Worm (Caenorhabditis elegans) whole organism, young adult: ENCODE data around the gene akap-1.

ENCODE experiments used
- B0035.1 ChIP-seq: sonication (generic microtip); optimal IDR thresholded peaks from 2 replicates; lab custom pipeline; 2016; ENCODE audit warnings: missing genetic modification characterization, mild to moderate bottlenecking, missing compliant biosample characterization, missing genotype, missing genetic modification reagents
- C06A6.2 ChIP-seq: fragments of 200-800 bp; sonication (Bioruptor generic); conservative IDR thresholded peaks from 2 replicates; pipeline ENCODE4 v1.3.6; 2022; ENCODE audit warnings: missing genetic modification characterization, missing compliant biosample characterization
- F39B2.1 ChIP-seq: fragments of 200-800 bp; sonication (Bioruptor generic); IDR thresholded peaks from 2 replicates; pipeline ENCODE4 v1.3.6; 2022; ENCODE audit warnings: missing genetic modification reagents, missing genetic modification characterization, missing compliant biosample characterization
- F49E8.2 ChIP-seq: sonication (generic microtip); optimal IDR thresholded peaks from 3 replicates; lab custom pipeline; 2017; ENCODE audit warnings: missing genetic modification characterization, mild to moderate bottlenecking, missing compliant biosample characterization, antibody characterized with exemption, moderate library complexity; ENCODE audit not compliant: insufficient read depth
- T26A5.8 ChIP-seq: sonication (generic microtip); optimal IDR thresholded peaks from 2 replicates; lab custom pipeline; 2016; ENCODE audit warnings: missing genetic modification characterization, missing compliant biosample characterization
- aptf-2 ChIP-seq: fragments of 200-800 bp; sonication (Bioruptor generic); conservative IDR thresholded peaks from 2 replicates; pipeline ENCODE4 v1.3.6; 2022; ENCODE audit warnings: missing genetic modification reagents, missing genetic modification characterization, missing compliant biosample characterization
- attf-3 ChIP-seq: fragments of 200-800 bp; sonication (Bioruptor generic); conservative IDR thresholded peaks from 2 replicates; pipeline ENCODE4 v1.3.6; 2022; ENCODE audit warnings: missing genetic modification reagents, missing genetic modification characterization, missing compliant biosample characterization
- attf-5 ChIP-seq: fragments of 200-800 bp; sonication (Bioruptor generic); optimal IDR thresholded peaks from 2 replicates; lab custom pipeline; 2018; ENCODE audit warnings: mild to moderate bottlenecking, missing genetic modification characterization, missing compliant biosample characterization
- cebp-1 ChIP-seq, 2 experiments: fragments of 200-800 bp in 1 of 2; sonication (Bioruptor generic) in 1 of 2; sonication (generic microtip) in 1 of 2; IDR thresholded peaks in 1 of 2; optimal IDR thresholded peaks in 1 of 2; 2 replicates each; pipeline versions ENCODE4 v1.3.6 to Lab custom; 2017 to 2022; ENCODE audit warnings: missing compliant biosample characterization in 2 of 2, missing genetic modification characterization in 2 of 2, mild to moderate bottlenecking in 1 of 2, missing genetic modification reagents in 1 of 2, moderate library complexity in 1 of 2
- ceh-79 ChIP-seq: sonication (generic microtip); optimal IDR thresholded peaks from 2 replicates; lab custom pipeline; 2017; ENCODE audit warnings: mild to moderate bottlenecking, missing genetic modification characterization, missing compliant biosample characterization
- efl-1 ChIP-seq: fragments of 150-350 bp; optimal IDR thresholded peaks from 2 replicates; lab custom pipeline; 2014; ENCODE audit warnings: missing biosample characterization, missing genetic modification reagents, missing genetic modification characterization
- ekl-4 ChIP-seq: fragments of 200-800 bp; sonication (Bioruptor generic); IDR thresholded peaks from 2 replicates; pipeline ENCODE4 v1.3.6; 2022; ENCODE audit warnings: missing genetic modification reagents, missing genetic modification characterization, missing compliant biosample characterization
- ets-4 ChIP-seq: fragments of 200-800 bp; sonication (Bioruptor generic); optimal IDR thresholded peaks from 2 replicates; lab custom pipeline; 2018; ENCODE audit warnings: mild to moderate bottlenecking, missing genetic modification characterization, missing compliant biosample characterization
- hmg-1.2 ChIP-seq: fragments of 200-800 bp; sonication (Bioruptor generic); IDR thresholded peaks from 2 replicates; pipeline ENCODE4 v1.3.6; 2022; ENCODE audit warnings: missing genetic modification reagents, missing genetic modification characterization, missing compliant biosample characterization
- hmg-20 ChIP-seq: fragments of 200-800 bp; sonication (Bioruptor generic); IDR thresholded peaks from 2 replicates; pipeline ENCODE4 v1.3.6; 2022; ENCODE audit warnings: missing genetic modification reagents, missing genetic modification characterization, missing compliant biosample characterization
- hrde-1 ChIP-seq: sonication (generic microtip); optimal IDR thresholded peaks from 2 replicates; lab custom pipeline; 2016; ENCODE audit warnings: missing genetic modification characterization, mild to moderate bottlenecking, missing compliant biosample characterization, moderate library complexity, missing genotype, missing genetic modification reagents, borderline replicate concordance
- lin-54 ChIP-seq: fragments of 200-800 bp; sonication (Bioruptor generic); optimal IDR thresholded peaks from 2 replicates; lab custom pipeline; 2018; ENCODE audit warnings: mild to moderate bottlenecking, missing genetic modification characterization, missing compliant biosample characterization
- lir-1 ChIP-seq: fragments of 200-800 bp; sonication (Bioruptor generic); conservative IDR thresholded peaks from 2 replicates; pipeline ENCODE4 v1.3.6; 2022; ENCODE audit warnings: missing genetic modification reagents, missing genetic modification characterization, missing compliant biosample characterization
- lsl-1 ChIP-seq: fragments of 200-800 bp; sonication (Bioruptor generic); optimal IDR thresholded peaks from 2 replicates; lab custom pipeline; 2018; ENCODE audit warnings: mild to moderate bottlenecking, missing genetic modification characterization, moderate library complexity, missing compliant biosample characterization
- madf-3 ChIP-seq: fragments of 200-800 bp; sonication (Bioruptor generic); IDR thresholded peaks from 2 replicates; pipeline ENCODE4 v1.3.6; 2022; ENCODE audit warnings: missing genetic modification reagents, missing genetic modification characterization, missing compliant biosample characterization
- madf-6 ChIP-seq: fragments of 200-800 bp; sonication (Bioruptor generic); IDR thresholded peaks from 2 replicates; pipeline ENCODE4 v1.3.6; 2022; ENCODE audit warnings: missing genetic modification reagents, missing genetic modification characterization, missing compliant biosample characterization
- madf-8 ChIP-seq: fragments of 200-800 bp; sonication (Bioruptor generic); conservative IDR thresholded peaks from 2 replicates; pipeline ENCODE4 v1.3.6; 2022; ENCODE audit warnings: missing genetic modification reagents, missing genetic modification characterization, missing compliant biosample characterization
- nfyb-1 ChIP-seq: fragments of 200-800 bp; sonication (Bioruptor generic); IDR thresholded peaks from 2 replicates; pipeline ENCODE4 v1.3.6; 2022; ENCODE audit warnings: missing genetic modification reagents, missing genetic modification characterization, missing compliant biosample characterization
- nhr-120 ChIP-seq: fragments of 200-800 bp; sonication (Bioruptor generic); IDR thresholded peaks from 2 replicates; pipeline ENCODE4 v1.3.6; 2022; ENCODE audit warnings: missing genetic modification characterization, missing compliant biosample characterization
- nhr-80 ChIP-seq: sonication (generic microtip); optimal IDR thresholded peaks from 2 replicates; lab custom pipeline; 2016; ENCODE audit warnings: missing genetic modification characterization, missing compliant biosample characterization
- snpc-1.3 ChIP-seq: sonication (generic microtip); optimal IDR thresholded peaks from 2 replicates; lab custom pipeline; 2017; ENCODE audit warnings: missing genetic modification characterization, mild to moderate bottlenecking, missing compliant biosample characterization, antibody characterized with exemption, moderate library complexity, missing genotype, missing genetic modification reagents; ENCODE audit not compliant: insufficient read depth
- unc-130 ChIP-seq: sonication (generic microtip); optimal IDR thresholded peaks from 2 replicates; lab custom pipeline; 2016; ENCODE audit warnings: missing genetic modification reagents, missing genetic modification characterization, missing compliant biosample characterization
- ztf-18 ChIP-seq: sonication (generic microtip); optimal IDR thresholded peaks from 2 replicates; lab custom pipeline; 2016; ENCODE audit warnings: missing genotype, mild to moderate bottlenecking, missing genetic modification characterization, missing compliant biosample characterization
- ztf-22 ChIP-seq: fragments of 200-800 bp; sonication (Bioruptor generic); optimal IDR thresholded peaks from 2 replicates; lab custom pipeline; 2018; ENCODE audit warnings: mild to moderate bottlenecking, missing genetic modification characterization, moderate library complexity, missing compliant biosample characterization
- ztf-25 ChIP-seq: fragments of 200-800 bp; sonication (Bioruptor generic); IDR thresholded peaks from 2 replicates; pipeline ENCODE4 v1.3.6; 2022; ENCODE audit warnings: missing genetic modification reagents, missing genetic modification characterization, missing compliant biosample characterization
- ztf-6 ChIP-seq: fragments of 200-800 bp; sonication (Bioruptor generic); IDR thresholded peaks from 2 replicates; pipeline ENCODE4 v1.3.6; 2022; ENCODE audit warnings: missing genetic modification reagents, missing genetic modification characterization, missing compliant biosample characterization

Gene akap-1

DNA sequence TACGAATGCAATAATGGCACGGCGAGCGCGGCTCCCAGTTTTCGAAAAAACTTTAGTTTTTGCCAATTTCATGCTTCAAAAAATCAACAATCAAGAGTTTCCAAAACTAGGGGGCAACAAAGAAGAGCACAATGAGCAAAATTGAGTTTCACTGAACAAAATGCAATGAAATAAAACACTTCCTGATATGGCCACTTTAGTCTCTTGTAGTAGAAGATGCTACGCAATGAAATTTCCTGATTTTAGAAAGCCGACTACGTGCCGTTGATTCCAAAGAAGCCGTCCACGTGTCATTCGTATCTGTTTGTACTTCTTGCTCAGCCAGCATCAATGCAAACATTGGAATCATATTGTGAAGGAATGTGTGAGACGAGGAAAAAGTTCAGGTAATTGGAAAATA, 18.8 kb upstream of the akap-1 start:
- TF ChIP-seq nhr-120 (no peak), F39B2.1 (GFP tag; lab: Robert Waterston, UW) (no peak), C06A6.2 (GFP tag; lab: Robert Waterston, UW) (no peak), ztf-18 (tag; lab: Kevin White, UChicago) (no peak), ceh-79 (no peak), ztf-6 (no peak), nfyb-1 (GFP tag; lab: Robert Waterston, UW) (no peak), ztf-22 (GFP tag; lab: Kevin White, UChicago) (no peak), hmg-20 (GFP tag; lab: Robert Waterston, UW) (no peak), efl-1 (no peak), B0035.1 (no peak), ztf-25 (no peak), F49E8.2 (tag; lab: Kevin White, UChicago) (no peak)

DNA sequence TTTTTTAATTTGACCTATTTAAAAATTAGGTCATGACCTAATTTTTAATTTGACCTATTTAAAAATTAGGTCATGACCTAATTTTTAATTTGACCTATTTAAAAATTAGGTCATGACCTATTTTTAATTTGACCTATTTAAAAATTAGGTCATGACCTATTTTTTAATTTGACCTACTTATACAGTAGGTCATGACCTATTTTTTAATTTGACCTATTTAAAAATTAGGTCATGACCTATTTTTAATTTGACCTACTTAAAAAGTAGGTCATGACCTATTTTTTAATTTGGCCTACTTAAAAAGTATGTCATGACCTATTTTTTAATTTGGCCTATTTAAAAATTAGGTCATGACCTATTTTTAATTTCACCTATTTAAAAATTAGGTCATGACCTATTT, 15.5 kb upstream of the akap-1 start:
- TF ChIP-seq madf-6 (GFP tag; lab: Robert Waterston, UW) (peak; percentile 69), madf-8 (peak; percentile 41; the same call in 1 of the 2 replicates)

DNA sequence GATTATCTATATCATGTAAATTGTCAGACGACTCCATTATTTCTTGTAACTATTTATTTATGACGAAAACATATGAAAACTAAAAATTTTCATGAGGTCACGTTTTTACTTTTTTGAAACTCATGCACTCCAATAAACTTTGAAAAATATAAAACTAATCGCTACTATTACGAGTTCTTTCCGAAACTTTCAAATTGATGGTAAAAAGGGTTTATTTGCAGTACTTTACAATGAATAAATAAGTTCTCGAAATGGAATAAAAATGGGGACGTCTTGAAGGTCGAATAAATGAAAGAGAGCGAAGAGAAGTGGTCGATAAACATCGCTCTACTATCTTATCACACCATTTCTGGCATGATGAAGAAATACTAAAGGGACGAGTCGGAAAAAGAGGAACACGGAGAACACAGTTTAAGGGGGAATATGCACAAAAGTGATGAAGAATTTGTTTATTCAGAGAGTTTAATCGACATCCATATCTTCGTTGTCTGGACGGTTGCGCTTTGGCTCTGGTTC, 13.2 kb upstream of the akap-1 start, which contains the start of gene let-767:
TSS of gene let-767 (minus strand) at position 51 of the 516 bp plus-strand sequence.
- TF ChIP-seq unc-130 (GFP tag; lab: Kevin White, UChicago) (no peak), ets-4 (GFP tag; lab: Kevin White, UChicago) (no peak), lir-1 (GFP tag; lab: Robert Waterston, UW) (no peak), ztf-22 (GFP tag; lab: Kevin White, UChicago) (no peak), T26A5.8 (tag; lab: Kevin White, UChicago) (no peak), madf-3 (GFP tag; lab: Robert Waterston, UW) (0 out of 2 replicates have a peak, but pooled peaks have one; percentile 36), hmg-1.2 (GFP tag; lab: Robert Waterston, UW) (0 out of 2 replicates have a peak, but pooled peaks have one; percentile 4), ekl-4 (peak; percentile 32; the same call in 1 of the 2 replicates), lin-54 (GFP tag; lab: Kevin White, UChicago) (no peak), hrde-1 (tag; lab: Kevin White, UChicago) (no peak), nhr-80 (tag; lab: Kevin White, UChicago) (peak; percentile 45)
- TF ChIP-seq, all 124 proteins: peak for 4

DNA sequence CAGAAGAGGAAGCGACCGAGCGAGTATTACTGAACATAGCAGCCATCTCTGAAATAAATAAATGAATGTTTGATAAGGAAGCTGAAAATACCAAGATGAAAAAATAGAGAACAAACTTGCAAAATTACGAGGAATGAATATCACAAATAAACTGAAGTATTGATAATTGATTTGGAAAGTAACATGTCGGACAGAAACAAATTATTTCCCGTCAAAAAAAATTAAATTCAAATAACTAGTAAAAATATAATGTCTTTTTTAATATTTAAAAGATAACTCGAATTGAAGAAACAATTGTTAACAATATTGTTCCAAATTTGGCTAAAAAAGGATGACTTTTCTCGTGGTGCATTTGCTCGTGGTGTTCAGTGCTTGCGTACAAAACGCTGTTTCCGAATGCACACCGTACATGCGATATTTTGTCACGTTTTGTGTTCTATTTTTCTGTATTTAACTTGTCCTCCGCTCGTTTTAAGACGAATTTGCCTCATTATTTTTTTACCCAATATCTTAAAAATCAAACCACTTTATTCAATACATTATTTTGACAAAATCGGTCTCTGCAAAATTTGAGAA, 11.2 kb upstream of the akap-1 start, which contains the start of gene rpn-13:
TSS of gene rpn-13 (minus strand) at position 51 of the 576 bp plus-strand sequence.
- TF ChIP-seq madf-6 (GFP tag; lab: Robert Waterston, UW) (0 out of 2 replicates have a peak, but pooled peaks have one; percentile 22), attf-3 (no peak), lsl-1 (GFP tag; lab: Kevin White, UChicago) (peak; percentile 73), snpc-1.3 (tag; lab: Kevin White, UChicago) (peak; percentile 28), F39B2.1 (GFP tag; lab: Robert Waterston, UW) (no peak), attf-5 (GFP tag; lab: Kevin White, UChicago) (peak; percentile 49), aptf-2 (no peak), cebp-1 (GFP tag; IDR thresholded peaks at IDR 0.05; lab: Robert Waterston, UW) (no peak), cebp-1 (tag; optimal IDR thresholded peaks at IDR 0.05; lab: Kevin White, UChicago) (peak; percentile 20)
